Worm (Caenorhabditis elegans): ENCODE measurements around the gene str-48.
A peak's percentile ranks its signal among the peaks of the same experiment; 100 is the strongest.

str-48 gene

DNA sequence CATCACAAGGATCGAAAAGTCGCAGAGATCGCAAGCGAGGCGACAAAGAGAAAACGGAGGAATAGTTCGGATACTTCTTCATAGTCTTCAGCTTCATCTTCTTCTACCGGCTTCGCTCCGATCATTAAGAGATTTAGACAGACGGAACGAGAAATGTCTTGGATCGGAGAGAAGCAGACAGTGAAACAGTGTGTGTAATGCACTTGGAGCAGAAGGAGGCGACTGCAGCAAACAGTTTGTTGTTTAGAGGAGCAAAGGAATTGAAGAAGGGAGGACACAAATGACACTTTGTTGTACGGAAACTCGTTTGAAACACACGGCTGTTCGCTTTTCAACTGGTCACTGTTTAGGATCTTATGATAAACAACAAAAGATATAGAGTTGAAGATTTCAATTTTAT lies 22.4 kb upstream of the str-48 start:
- TF ChIP-seq ceh-18 (tag; optimal IDR thresholded peaks at IDR 0.05) (peak; percentile 46), gmeb-2 (tag; optimal IDR thresholded peaks at IDR 0.05) (no peak), K09A11.1 (tag; optimal IDR thresholded peaks at IDR 0.05; ENCODE audit: insufficient read depth) (no peak), pha-2 (tag; optimal IDR thresholded peaks at IDR 0.05) (no peak), hlh-30 (tag; optimal IDR thresholded peaks at IDR 0.05; ENCODE audit: insufficient read depth) (no peak), ceh-34 (tag; optimal IDR thresholded peaks at IDR 0.05) (peak; percentile 56), tbx-2 (tag; optimal IDR thresholded peaks at IDR 0.05) (peak; percentile 24), elt-2 (tag; optimal IDR thresholded peaks at IDR 0.05) (no peak), nfya-1 (tag; optimal IDR thresholded peaks at IDR 0.05) (peak; percentile 51), ceh-24 (tag; optimal IDR thresholded peaks at IDR 0.05) (no peak), pqm-1 (tag; optimal IDR thresholded peaks at IDR 0.05) (no peak), unc-55 (GFP tag; optimal IDR thresholded peaks at IDR 0.05) (peak; percentile 21)

DNA sequence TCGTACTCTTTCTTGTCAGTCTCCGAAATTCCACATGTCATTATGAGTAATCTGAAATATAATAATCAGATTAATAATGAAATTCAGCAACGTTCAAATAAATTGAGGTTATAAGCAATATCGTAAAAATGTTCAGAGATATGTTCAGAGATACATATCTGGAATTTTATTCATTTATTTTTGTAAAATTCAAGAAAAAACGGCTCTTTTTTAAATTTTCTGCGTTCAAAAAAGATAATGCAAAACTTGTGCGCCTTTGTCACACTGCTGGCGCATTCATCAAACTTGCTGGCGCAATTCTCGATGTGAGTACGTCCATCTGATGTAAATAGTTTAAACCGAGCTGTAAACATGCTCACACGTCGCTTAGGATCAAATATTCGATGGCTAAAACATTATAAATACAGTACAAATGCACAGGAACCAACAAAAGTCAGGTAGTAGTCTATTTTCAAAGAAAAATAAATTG lies 18.6 kb upstream of the str-48 start, which contains the start of the genes rde-8 and ZC477.3:
rde-8 (minus strand) TSS at position 51 of the 469 bp plus-strand sequence.
ZC477.3 (plus strand) TSS at position 282 of the 469 bp plus-strand sequence.
- no peak for TF ChIP-seq ceh-9 (tag; optimal IDR thresholded peaks at IDR 0.05)
- TF ChIP-seq pag-3 (tag; optimal IDR thresholded peaks at IDR 0.05; ENCODE audit: borderline replicate concordance) = no peak
- peak; percentile 37 for TF ChIP-seq nfya-1 (tag; optimal IDR thresholded peaks at IDR 0.05)
- peak; percentile 16 for TF ChIP-seq unc-42 (tag; optimal IDR thresholded peaks at IDR 0.05)

ce11 chrIV:7107893-7108292 lies 13.9 kb upstream of the str-48 start, which contains the start of gene ZC477.2:
ZC477.2 (plus strand) TSS chrIV:7108193.
- TF ChIP-seq pag-3 (tag; optimal IDR thresholded peaks at IDR 0.05; ENCODE audit: borderline replicate concordance) (no peak), ceh-31 (tag; optimal IDR thresholded peaks at IDR 0.05) (no peak), ceh-19 (GFP tag; optimal IDR thresholded peaks at IDR 0.05) (no peak), lin-11 (tag; optimal IDR thresholded peaks at IDR 0.05) (no peak)

DNA sequence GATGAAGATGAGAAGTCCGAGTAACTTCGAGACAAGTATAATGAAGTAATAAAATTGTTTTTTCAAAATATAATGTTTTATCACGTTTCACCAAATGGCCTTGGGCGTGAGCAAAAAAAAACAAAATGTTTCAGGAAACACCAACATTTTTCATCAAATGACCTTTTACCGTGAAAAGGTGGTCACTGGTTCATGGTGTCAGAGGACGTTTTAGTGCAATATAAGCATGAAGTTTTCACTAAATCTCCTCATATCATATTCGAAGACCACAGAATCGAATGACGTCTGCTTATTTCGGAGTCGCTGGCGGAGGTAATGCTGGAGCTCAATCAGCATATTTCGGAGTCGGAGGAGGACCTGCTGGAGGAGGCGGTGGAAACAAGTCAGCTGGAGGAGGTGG lies 10.5 kb upstream of the str-48 start, which contains the start of the genes ZC477.7 and ssq-3:
ZC477.7 (minus strand) TSS at position 101 of the 400 bp plus-strand sequence.
ssq-3 (plus strand) TSS at position 251 of the 400 bp plus-strand sequence.
- no peak for TF ChIP-seq ceh-31 (tag; optimal IDR thresholded peaks at IDR 0.05)
- no peak for TF ChIP-seq elt-2 (tag; optimal IDR thresholded peaks at IDR 0.05)
- TF ChIP-seq nhr-11 (tag; optimal IDR thresholded peaks at IDR 0.05) = no peak
- no peak for TF ChIP-seq dmd-4 (tag; optimal IDR thresholded peaks at IDR 0.05; ENCODE audit: borderline replicate concordance)
- no peak for TF ChIP-seq pha-4 (tag; optimal IDR thresholded peaks at IDR 0.05)
- TF ChIP-seq ceh-45 (GFP tag; IDR thresholded peaks at IDR 0.05) = no peak
- no peak for TF ChIP-seq pag-3 (tag; optimal IDR thresholded peaks at IDR 0.05; ENCODE audit: borderline replicate concordance)
- TF ChIP-seq K09A11.1 (tag; optimal IDR thresholded peaks at IDR 0.05; ENCODE audit: insufficient read depth) = no peak
- TF ChIP-seq rnt-1 (tag; optimal IDR thresholded peaks at IDR 0.05) = no peak
- TF ChIP-seq npax-4 (tag; optimal IDR thresholded peaks at IDR 0.05) = no peak
- TF ChIP-seq ceh-24 (tag; optimal IDR thresholded peaks at IDR 0.05) = no peak
- no peak for TF ChIP-seq F13H6.1 (tag; optimal IDR thresholded peaks at IDR 0.05)
- TF ChIP-seq lin-11 (tag; optimal IDR thresholded peaks at IDR 0.05) = no peak
- TF ChIP-seq eyg-1 (tag; optimal IDR thresholded peaks at IDR 0.05) = no peak
- TF ChIP-seq ahr-1 (tag; optimal IDR thresholded peaks at IDR 0.05) = no peak
- TF ChIP-seq tbx-2 (tag; optimal IDR thresholded peaks at IDR 0.05) = no peak
- TF ChIP-seq madf-2 (tag; optimal IDR thresholded peaks at IDR 0.05) = no peak

DNA sequence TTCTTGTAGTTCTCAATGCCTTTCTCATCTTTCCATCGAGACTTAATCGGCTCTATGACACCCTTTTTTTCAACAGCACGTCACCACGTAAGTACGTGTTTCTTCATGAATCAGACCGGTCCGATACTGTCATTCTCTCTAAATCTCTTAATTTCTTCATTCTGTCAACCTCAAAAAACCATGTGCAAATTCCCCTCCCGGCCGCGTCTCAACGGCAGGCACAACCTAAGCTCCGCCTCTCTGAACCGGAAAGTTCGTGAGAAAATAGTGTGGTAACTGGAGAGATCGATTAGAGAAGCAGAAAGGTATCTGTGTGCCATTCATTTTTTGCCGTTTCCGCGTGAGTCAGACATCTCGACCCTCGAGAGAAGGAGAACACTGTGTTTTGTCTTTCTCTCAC lies 7.2 kb upstream of the str-48 start, which contains the start of gene nas-8:
nas-8 (plus strand) TSS at position 301 of the 400 bp plus-strand sequence.
- no peak for TF ChIP-seq ceh-6 (GFP tag; optimal IDR thresholded peaks at IDR 0.05)
- no peak for TF ChIP-seq unc-42 (tag; optimal IDR thresholded peaks at IDR 0.05)
- TF ChIP-seq ama-1 (optimal IDR thresholded peaks at IDR 0.05) = no peak
- TF ChIP-seq unc-86 (tag; optimal IDR thresholded peaks at IDR 0.05) = no peak
- TF ChIP-seq C38D4.7 (GFP tag; optimal IDR thresholded peaks at IDR 0.05) = no peak
- no peak for TF ChIP-seq pat-9 (tag; optimal IDR thresholded peaks at IDR 0.05)
